Worm (Caenorhabditis elegans) whole organism, late embryonic: ENCODE results near the gene sgn-1.

Experiments
- C38D4.7 ChIP-seq: fragments of 200-800 bp; sonication (Bioruptor generic); optimal IDR thresholded peaks from 2 replicates; lab custom pipeline; 2018; ENCODE audit warnings: mild to moderate bottlenecking, missing genetic modification characterization, moderate library complexity, missing compliant biosample characterization
- F13H6.1 ChIP-seq: sonication (generic microtip); optimal IDR thresholded peaks from 2 replicates; lab custom pipeline; 2016; ENCODE audit warnings: missing genetic modification characterization, missing compliant biosample characterization
- K09A11.1 ChIP-seq: sonication (generic microtip); optimal IDR thresholded peaks from 2 replicates; lab custom pipeline; 2017; ENCODE audit warnings: antibody characterized with exemption, mild to moderate bottlenecking, missing genetic modification characterization, missing compliant biosample characterization; ENCODE audit not compliant: insufficient read depth
- T23F11.4 ChIP-seq: fragments of 200-800 bp; sonication (Bioruptor generic); optimal IDR thresholded peaks from 2 replicates; lab custom pipeline; 2018; ENCODE audit warnings: mild to moderate bottlenecking, missing genetic modification characterization, missing compliant biosample characterization
- ama-1 ChIP-seq: fragments of 150-350 bp; optimal IDR thresholded peaks from 2 replicates; lab custom pipeline; 2014
- ceh-14 ChIP-seq: sonication (generic microtip); optimal IDR thresholded peaks from 2 replicates; lab custom pipeline; 2016; ENCODE audit warnings: missing genotype, missing genetic modification characterization, missing compliant biosample characterization
- ceh-18 ChIP-seq: sonication (generic microtip); optimal IDR thresholded peaks from 2 replicates; lab custom pipeline; 2016; ENCODE audit warnings: missing genetic modification characterization, missing compliant biosample characterization
- ceh-19 ChIP-seq: fragments of 200-800 bp; sonication (Bioruptor generic); optimal IDR thresholded peaks from 2 replicates; lab custom pipeline; 2018; ENCODE audit warnings: mild to moderate bottlenecking, missing genetic modification characterization, missing compliant biosample characterization
- ceh-24 ChIP-seq: sonication (generic microtip); optimal IDR thresholded peaks from 2 replicates; lab custom pipeline; 2016; ENCODE audit warnings: mild to moderate bottlenecking, missing genetic modification characterization, missing compliant biosample characterization
- ceh-31 ChIP-seq: sonication (generic microtip); optimal IDR thresholded peaks from 2 replicates; lab custom pipeline; 2016; ENCODE audit warnings: missing genetic modification characterization, missing compliant biosample characterization
- ceh-34 ChIP-seq: sonication (generic microtip); optimal IDR thresholded peaks from 2 replicates; lab custom pipeline; 2016; ENCODE audit warnings: mild to moderate bottlenecking, missing genetic modification characterization, missing compliant biosample characterization
- ceh-45 ChIP-seq: fragments of 200-800 bp; sonication (Bioruptor generic); IDR thresholded peaks from 2 replicates; pipeline ENCODE4 v1.3.6; 2022; ENCODE audit warnings: missing genetic modification reagents, missing genetic modification characterization, missing compliant biosample characterization
- ceh-48 ChIP-seq: sonication (generic microtip); optimal IDR thresholded peaks from 2 replicates; lab custom pipeline; 2016; ENCODE audit warnings: missing genetic modification characterization, inconsistent platforms, missing compliant biosample characterization
- ceh-6 ChIP-seq: fragments of 200-800 bp; sonication (Bioruptor generic); optimal IDR thresholded peaks from 2 replicates; lab custom pipeline; 2018; ENCODE audit warnings: mild to moderate bottlenecking, missing genetic modification characterization, missing compliant biosample characterization
- che-1 ChIP-seq: sonication (generic microtip); optimal IDR thresholded peaks from 2 replicates; lab custom pipeline; 2016; ENCODE audit warnings: mild to moderate bottlenecking, missing genetic modification characterization, missing compliant biosample characterization
- dmd-4 ChIP-seq: sonication (generic microtip); optimal IDR thresholded peaks from 2 replicates; lab custom pipeline; 2016; ENCODE audit warnings: borderline replicate concordance, missing genetic modification characterization, missing compliant biosample characterization
- dve-1 ChIP-seq: sonication (generic microtip); optimal IDR thresholded peaks from 2 replicates; lab custom pipeline; 2017; ENCODE audit warnings: antibody characterized with exemption, mild to moderate bottlenecking, missing genetic modification characterization, missing compliant biosample characterization
- elt-2 ChIP-seq: sonication (generic microtip); optimal IDR thresholded peaks from 2 replicates; lab custom pipeline; 2016; ENCODE audit warnings: missing genetic modification reagents, missing genetic modification characterization, missing compliant biosample characterization
- elt-4 ChIP-seq: sonication (generic microtip); optimal IDR thresholded peaks from 2 replicates; lab custom pipeline; 2016; ENCODE audit warnings: missing genetic modification characterization, missing compliant biosample characterization
- ets-4 ChIP-seq: sonication (generic microtip); optimal IDR thresholded peaks from 2 replicates; lab custom pipeline; 2016; ENCODE audit warnings: missing genetic modification characterization, missing compliant biosample characterization
- fkh-10 ChIP-seq: fragments of 150-350 bp; optimal IDR thresholded peaks from 2 replicates; lab custom pipeline; 2014; ENCODE audit warnings: missing biosample characterization, missing genetic modification reagents, missing genetic modification characterization
- fkh-6 ChIP-seq: sonication (generic microtip); optimal IDR thresholded peaks from 2 replicates; lab custom pipeline; 2016; ENCODE audit warnings: missing genetic modification characterization, missing compliant biosample characterization
- gmeb-2 ChIP-seq: sonication (generic microtip); optimal IDR thresholded peaks from 2 replicates; lab custom pipeline; 2016; ENCODE audit warnings: missing genetic modification characterization, inconsistent platforms, missing compliant biosample characterization
- hlh-13 ChIP-seq: fragments of 200-800 bp; sonication (Bioruptor generic); optimal IDR thresholded peaks from 2 replicates; lab custom pipeline; 2018; ENCODE audit warnings: mild to moderate bottlenecking, missing genetic modification characterization, missing compliant biosample characterization
- hlh-30 ChIP-seq: sonication (generic microtip); optimal IDR thresholded peaks from 2 replicates; lab custom pipeline; 2017; ENCODE audit warnings: antibody characterized with exemption, missing genetic modification characterization, missing compliant biosample characterization; ENCODE audit not compliant: insufficient read depth
- hlh-6 ChIP-seq: sonication (generic microtip); optimal IDR thresholded peaks from 2 replicates; lab custom pipeline; 2016; ENCODE audit warnings: missing genotype, missing genetic modification characterization, missing compliant biosample characterization
- hlh-8 ChIP-seq: sonication (generic microtip); optimal IDR thresholded peaks from 2 replicates; lab custom pipeline; 2016; ENCODE audit warnings: missing genotype, missing genetic modification characterization, missing compliant biosample characterization
- lin-11 ChIP-seq: fragments of 200-800 bp; sonication (Bioruptor generic); optimal IDR thresholded peaks from 2 replicates; lab custom pipeline; 2018; ENCODE audit warnings: mild to moderate bottlenecking, missing genetic modification characterization, missing compliant biosample characterization
- madf-2 ChIP-seq: sonication (generic microtip); optimal IDR thresholded peaks from 2 replicates; lab custom pipeline; 2017; ENCODE audit warnings: missing genetic modification characterization, missing compliant biosample characterization
- mec-3 ChIP-seq: sonication (generic microtip); optimal IDR thresholded peaks from 2 replicates; lab custom pipeline; 2016; ENCODE audit warnings: borderline replicate concordance, missing genetic modification characterization, missing compliant biosample characterization
- nfya-1 ChIP-seq: sonication (generic microtip); optimal IDR thresholded peaks from 2 replicates; lab custom pipeline; 2017; ENCODE audit warnings: missing genetic modification characterization, mild to moderate bottlenecking, missing compliant biosample characterization, antibody characterized with exemption, moderate library complexity
- nhr-232 ChIP-seq: sonication (generic microtip); optimal IDR thresholded peaks from 2 replicates; lab custom pipeline; 2016; ENCODE audit warnings: missing genetic modification characterization, missing compliant biosample characterization
- npax-4 ChIP-seq: sonication (generic microtip); optimal IDR thresholded peaks from 2 replicates; lab custom pipeline; 2016; ENCODE audit warnings: missing genetic modification characterization, missing compliant biosample characterization
- pat-9 ChIP-seq: fragments of 200-800 bp; sonication (Bioruptor generic); optimal IDR thresholded peaks from 2 replicates; lab custom pipeline; 2018; ENCODE audit warnings: mild to moderate bottlenecking, missing genetic modification characterization, moderate library complexity, missing compliant biosample characterization
- pax-1 ChIP-seq: fragments of 150-350 bp; optimal IDR thresholded peaks from 2 replicates; lab custom pipeline; 2014; ENCODE audit warnings: missing biosample characterization, missing genetic modification characterization
- pha-2 ChIP-seq: sonication (generic microtip); optimal IDR thresholded peaks from 2 replicates; lab custom pipeline; 2017; ENCODE audit warnings: mild to moderate bottlenecking, missing genetic modification characterization, missing compliant biosample characterization
- pha-4 ChIP-seq: fragments of 150-350 bp; optimal IDR thresholded peaks from 2 replicates; lab custom pipeline; 2018; ENCODE audit warnings: missing biosample characterization, missing genetic modification reagents, missing genetic modification characterization
- pros-1 ChIP-seq: fragments of 150-350 bp; optimal IDR thresholded peaks from 2 replicates; lab custom pipeline; 2014; ENCODE audit warnings: missing biosample characterization, missing genetic modification reagents, missing genetic modification characterization
- ref-2 ChIP-seq: sonication (generic microtip); optimal IDR thresholded peaks from 2 replicates; lab custom pipeline; 2016; ENCODE audit warnings: missing genetic modification characterization, missing compliant biosample characterization
- rnt-1 ChIP-seq: sonication (generic microtip); optimal IDR thresholded peaks from 2 replicates; lab custom pipeline; 2016; ENCODE audit warnings: missing genetic modification characterization, missing compliant biosample characterization
- sdc-2 ChIP-seq: sonication (generic microtip); optimal IDR thresholded peaks from 2 replicates; lab custom pipeline; 2016; ENCODE audit warnings: missing genotype, missing genetic modification characterization, missing compliant biosample characterization
- tbx-2 ChIP-seq: sonication (generic microtip); optimal IDR thresholded peaks from 2 replicates; lab custom pipeline; 2016; ENCODE audit warnings: missing genetic modification characterization, missing compliant biosample characterization
- unc-42 ChIP-seq: sonication (generic microtip); optimal IDR thresholded peaks from 2 replicates; lab custom pipeline; 2016; ENCODE audit warnings: missing genotype, missing genetic modification characterization, missing compliant biosample characterization
- unc-55 ChIP-seq: sonication (generic microtip); optimal IDR thresholded peaks from 2 replicates; lab custom pipeline; 2017; ENCODE audit warnings: missing biosample characterization, missing genetic modification reagents, missing genetic modification characterization
- ztf-16 ChIP-seq: sonication (generic microtip); optimal IDR thresholded peaks from 2 replicates; lab custom pipeline; 2017; ENCODE audit warnings: missing genetic modification characterization, missing compliant biosample characterization

Gene sgn-1

DNA sequence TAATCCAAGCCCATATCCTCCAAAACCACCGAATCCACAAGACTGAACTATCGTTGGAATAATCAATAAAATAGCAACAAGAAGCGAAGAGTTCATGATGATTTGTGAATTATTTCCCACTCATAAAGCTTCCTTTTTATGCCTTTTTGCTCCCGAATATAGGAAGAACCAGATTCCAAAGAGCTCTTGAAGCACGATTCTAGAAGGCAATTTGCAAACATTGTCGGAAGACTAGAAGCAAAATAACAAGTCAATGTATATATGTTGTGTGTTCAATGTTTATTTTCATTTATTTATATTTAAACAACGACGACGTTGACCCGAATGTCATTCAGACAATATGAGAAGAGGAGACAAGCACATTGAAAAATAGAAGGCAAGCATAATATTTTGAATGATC, 9.2 kb upstream of the sgn-1 start, which contains the start of gene idpa-2:
TSS of gene idpa-2 (minus strand) at position 101 of the 400 bp plus-strand sequence.
- TF ChIP-seq hlh-6 (tag; lab: Kevin White, UChicago) = no peak
- no peak for TF ChIP-seq ref-2 (tag; lab: Kevin White, UChicago)
- no peak for TF ChIP-seq madf-2
- TF ChIP-seq ceh-19 (GFP tag; lab: Kevin White, UChicago) = no peak
- no peak for TF ChIP-seq hlh-8 (tag; lab: Kevin White, UChicago)
- no peak for TF ChIP-seq npax-4 (tag; lab: Kevin White, UChicago)
- TF ChIP-seq T23F11.4 (GFP tag; lab: Kevin White, UChicago) = no peak
- no peak for TF ChIP-seq dmd-4 (tag; lab: Kevin White, UChicago)
- no peak for TF ChIP-seq tbx-2 (tag; lab: Kevin White, UChicago)
- TF ChIP-seq rnt-1 (tag; lab: Kevin White, UChicago) = no peak
- TF ChIP-seq fkh-10 = no peak
- no peak for TF ChIP-seq fkh-6

- TF ChIP-seq ama-1 (lab: Kevin White, UChicago) (peak; percentile 75), elt-2 (tag; lab: Kevin White, UChicago) (peak; percentile 31), ceh-45 (GFP tag; lab: Robert Waterston, UW) (0 out of 2 replicates have a peak, but pooled peaks have one; percentile 12), dmd-4 (tag; lab: Kevin White, UChicago) (no peak)
Observed at ce11 chrII:8789828-8790558, 6.5 kb upstream of the sgn-1 start, which contains the start of gene F07H5.13. Gene F07H5.13 (plus strand): TSS chrII:8790557.

DNA sequence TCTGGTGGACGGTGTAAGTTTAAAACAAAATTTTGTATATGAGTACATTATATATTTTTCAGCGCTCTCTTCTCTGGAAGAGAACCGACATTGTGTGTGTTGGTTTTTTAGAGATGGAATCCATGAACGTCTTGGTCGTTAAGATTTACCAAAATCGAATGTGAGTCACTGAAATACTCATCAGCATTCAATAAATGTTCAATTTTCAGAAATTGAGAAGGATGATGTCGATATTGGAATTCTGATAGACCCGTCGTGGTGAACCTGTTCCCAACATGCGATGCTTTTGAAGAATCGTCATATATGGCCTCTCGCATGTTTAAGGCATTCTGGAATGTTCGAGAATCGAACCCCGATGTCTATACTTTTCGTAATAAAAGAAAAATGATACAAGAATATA, 5.3 kb upstream of the sgn-1 start:
- no peak for TF ChIP-seq che-1
- TF ChIP-seq hlh-30 (tag; lab: Kevin White, UChicago) = no peak
- no peak for TF ChIP-seq ceh-24
- TF ChIP-seq mec-3 (tag; lab: Kevin White, UChicago) = no peak
- TF ChIP-seq hlh-13 (GFP tag; lab: Kevin White, UChicago) = no peak
- TF ChIP-seq lin-11 (tag; lab: Kevin White, UChicago) = no peak
- no peak for TF ChIP-seq ceh-6
- TF ChIP-seq C38D4.7 (GFP tag; lab: Kevin White, UChicago) = no peak
- no peak for TF ChIP-seq gmeb-2 (tag; lab: Kevin White, UChicago)

DNA sequence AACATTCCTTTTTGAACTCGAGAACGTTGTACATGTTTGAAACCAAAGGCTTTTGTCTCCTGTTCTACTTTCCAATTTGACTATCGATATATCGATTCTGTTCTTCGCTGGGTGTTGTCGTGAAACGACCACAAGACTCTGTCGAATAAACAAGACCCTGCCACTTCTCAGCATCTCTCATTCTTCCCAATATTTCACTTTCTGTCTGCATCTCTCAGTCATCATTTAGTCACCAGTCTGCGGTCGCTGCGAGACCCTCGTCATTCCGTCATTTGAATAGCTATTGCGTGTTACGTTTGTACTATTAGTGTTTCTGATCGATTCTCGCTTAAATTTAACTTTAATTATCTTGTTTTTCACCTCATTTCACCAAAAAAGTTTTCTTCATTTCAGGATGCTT, 3.9 kb upstream of the sgn-1 start:
- TF ChIP-seq elt-4 (tag; lab: Kevin White, UChicago) (no peak), nhr-232 (tag; lab: Kevin White, UChicago) (no peak), dve-1 (peak; percentile 75), ceh-48 (tag; lab: Kevin White, UChicago) (peak; percentile 91), ceh-14 (tag; lab: Kevin White, UChicago) (peak; percentile 67), ztf-16 (tag; lab: Kevin White, UChicago) (peak; percentile 13), pax-1 (peak; percentile 82), pha-4 (tag; lab: Kevin White, UChicago) (no peak), ceh-18 (tag; lab: Kevin White, UChicago) (peak; percentile 88), pha-2 (tag; lab: Kevin White, UChicago) (peak; percentile 33), ceh-19 (GFP tag; lab: Kevin White, UChicago) (peak; percentile 6), ama-1 (lab: Kevin White, UChicago) (peak; percentile 55), gmeb-2 (tag; lab: Kevin White, UChicago) (no peak), lin-11 (tag; lab: Kevin White, UChicago) (no peak), ceh-34 (tag; lab: Kevin White, UChicago) (peak; percentile 66), K09A11.1 (tag; lab: Kevin White, UChicago) (peak; percentile 50), F13H6.1 (peak; percentile 35), unc-42 (peak; percentile 84), pat-9 (tag; lab: Kevin White, UChicago) (no peak), fkh-6 (no peak), sdc-2 (tag; lab: Kevin White, UChicago) (peak; percentile 36), unc-55 (GFP tag; lab: Kevin White, UChicago) (peak; percentile 97), ets-4 (peak; percentile 66), pros-1 (tag; lab: Kevin White, UChicago) (peak; percentile 48), nfya-1 (tag; lab: Kevin White, UChicago) (peak; percentile 94), fkh-10 (peak; percentile 11), elt-2 (tag; lab: Kevin White, UChicago) (peak; percentile 67), rnt-1 (tag; lab: Kevin White, UChicago) (peak; percentile 95), tbx-2 (tag; lab: Kevin White, UChicago) (peak; percentile 50), ceh-31 (peak; percentile 91)
